Fruit fly (Drosophila melanogaster) whole organism, embryonic: ENCODE data around the gene Vav.
A peak's percentile ranks its signal among the peaks of the same experiment; 100 is the strongest.

ENCODE experiments used
- Bteb2 ChIP-seq: fragments of 200-800 bp; sonication (Bioruptor generic); optimal IDR thresholded peaks from 2 replicates; lab custom pipeline; 2016; ENCODE audit warnings: missing biosample characterization, missing genetic modification characterization
- CG10209 ChIP-seq: fragments of 200-800 bp; sonication (Bioruptor generic); optimal IDR thresholded peaks from 3 replicates; lab custom pipeline; 2017; ENCODE audit warnings: missing biosample characterization, mild to moderate bottlenecking, missing genetic modification characterization, missing genetic modification reagents
- CG10565 ChIP-seq: fragments of 200-800 bp; sonication (Bioruptor generic); optimal IDR thresholded peaks from 3 replicates; lab custom pipeline; 2016; ENCODE audit warnings: missing biosample characterization, mild to moderate bottlenecking, missing genetic modification characterization
- CG11456 ChIP-seq: fragments of 200-800 bp; sonication (Bioruptor generic); IDR thresholded peaks from 3 replicates; pipeline ENCODE4 v1.3.6; 2022; ENCODE audit warnings: missing biosample characterization, missing genetic modification characterization
- CG11696 ChIP-seq: fragments of 200-800 bp; sonication (Bioruptor generic); IDR thresholded peaks from 2 replicates; pipeline ENCODE4 v1.3.6; 2022; ENCODE audit warnings: missing biosample characterization, missing genetic modification characterization
- CG12299 ChIP-seq: fragments of 200-800 bp; sonication (Bioruptor generic); optimal IDR thresholded peaks from 2 replicates; lab custom pipeline; 2018; ENCODE audit warnings: missing biosample characterization, mild to moderate bottlenecking, missing genetic modification characterization
- CG13123 ChIP-seq: fragments of 200-800 bp; sonication (Bioruptor generic); optimal IDR thresholded peaks from 2 replicates; lab custom pipeline; 2016; ENCODE audit warnings: missing biosample characterization, missing genetic modification characterization
- CG13287 ChIP-seq: fragments of 200-800 bp; sonication (Bioruptor generic); IDR thresholded peaks from 2 replicates; pipeline ENCODE4 v1.3.6; 2022; ENCODE audit warnings: missing biosample characterization, missing genetic modification characterization; ENCODE audit not compliant: partially characterized antibody
- CG14667 ChIP-seq: fragments of 200-800 bp; sonication (Bioruptor generic); IDR thresholded peaks from 2 replicates; pipeline ENCODE4 v1.3.6; 2022; ENCODE audit warnings: missing biosample characterization, missing genetic modification characterization
- CG14710 ChIP-seq: fragments of 200-800 bp; sonication (Bioruptor generic); optimal IDR thresholded peaks from 3 replicates; lab custom pipeline; 2019; ENCODE audit warnings: missing biosample characterization, mild to moderate bottlenecking, missing genetic modification characterization, moderate library complexity
- CG15073 ChIP-seq: fragments of 200-800 bp; sonication (Bioruptor generic); optimal IDR thresholded peaks from 2 replicates; lab custom pipeline; 2016; ENCODE audit warnings: missing biosample characterization, missing genetic modification characterization
- CG16815 ChIP-seq: fragments of 200-800 bp; sonication (Bioruptor generic); optimal IDR thresholded peaks from 3 replicates; lab custom pipeline; 2017; ENCODE audit warnings: missing biosample characterization, mild to moderate bottlenecking, missing genetic modification characterization
- CG18619 ChIP-seq: fragments of 200-800 bp; sonication (Bioruptor generic); optimal IDR thresholded peaks from 3 replicates; lab custom pipeline; 2017; ENCODE audit warnings: missing biosample characterization, mild to moderate bottlenecking, missing genetic modification characterization
- CG2199 ChIP-seq: fragments of 200-800 bp; sonication (Bioruptor generic); IDR thresholded peaks from 3 replicates; pipeline ENCODE4 v1.3.6; 2022; ENCODE audit warnings: missing biosample characterization, missing genetic modification characterization
- CG3065 ChIP-seq: fragments of 200-800 bp; sonication (Bioruptor generic); optimal IDR thresholded peaks from 2 replicates; lab custom pipeline; 2016; ENCODE audit warnings: missing biosample characterization, missing genetic modification characterization
- CG32772 ChIP-seq: fragments of 200-800 bp; sonication (Bioruptor generic); IDR thresholded peaks from 2 replicates; pipeline ENCODE4 v1.3.6; 2022; ENCODE audit warnings: missing biosample characterization, missing genetic modification characterization
- CG4282 ChIP-seq: fragments of 200-800 bp; sonication (Bioruptor generic); optimal IDR thresholded peaks from 2 replicates; lab custom pipeline; 2016; ENCODE audit warnings: missing biosample characterization, missing genetic modification characterization
- CG4404 ChIP-seq: fragments of 200-800 bp; sonication (Bioruptor generic); IDR thresholded peaks from 2 replicates; pipeline ENCODE4 v1.3.6; 2022; ENCODE audit warnings: missing biosample characterization, missing genetic modification characterization
- CG7372 ChIP-seq: fragments of 200-800 bp; sonication (Bioruptor generic); IDR thresholded peaks from 2 replicates; pipeline ENCODE4 v1.3.6; 2022; ENCODE audit warnings: missing biosample characterization, missing genetic modification characterization
- CG9609 ChIP-seq: fragments of 200-800 bp; sonication (Bioruptor generic); optimal IDR thresholded peaks from 3 replicates; lab custom pipeline; 2016; ENCODE audit warnings: missing biosample characterization, missing genetic modification characterization
- CTCF ChIP-seq: fragments of 200-800 bp; sonication (Bioruptor generic); optimal IDR thresholded peaks from 2 replicates; lab custom pipeline; 2017; ENCODE audit warnings: missing biosample characterization, mild to moderate bottlenecking, missing genetic modification characterization, moderate library complexity
- Chrac-16 ChIP-seq: fragments of 200-800 bp; sonication (Bioruptor generic); optimal IDR thresholded peaks from 3 replicates; lab custom pipeline; 2016; ENCODE audit warnings: missing biosample characterization, missing genetic modification characterization
- D ChIP-seq, 2 experiments: fragments of 200-800 bp in 1 of 2; fragments of >200 bp in 1 of 2; sonication (Bioruptor generic) in 1 of 2; optimal IDR thresholded peaks; 2 replicates in 1 of 2; 3 replicates in 1 of 2; lab custom pipeline; 2017; ENCODE audit warnings: mild to moderate bottlenecking in 1 of 2, missing biosample characterization in 1 of 2, missing genetic modification characterization in 1 of 2, missing genetic modification reagents in 1 of 2
- NC2α ChIP-seq: fragments of 200-800 bp; sonication (Bioruptor generic); optimal IDR thresholded peaks from 2 replicates; lab custom pipeline; 2016; ENCODE audit warnings: missing biosample characterization, missing genetic modification characterization
- Oaz ChIP-seq: fragments of 200-800 bp; sonication (Bioruptor generic); IDR thresholded peaks from 2 replicates; pipeline ENCODE4 v1.3.6; 2022; ENCODE audit warnings: missing biosample characterization, missing genetic modification characterization
- Oli ChIP-seq: fragments of 200-800 bp; sonication (Bioruptor generic); optimal IDR thresholded peaks from 2 replicates; lab custom pipeline; 2018; ENCODE audit warnings: missing biosample characterization, mild to moderate bottlenecking, missing genetic modification characterization, moderate library complexity
- Optix ChIP-seq: fragments of 200-800 bp; sonication (Bioruptor generic); IDR thresholded peaks from 3 replicates; pipeline ENCODE4 v1.3.6; 2022; ENCODE audit warnings: missing biosample characterization, missing genetic modification characterization
- Rx ChIP-seq: fragments of 200-800 bp; sonication (Bioruptor generic); IDR thresholded peaks from 2 replicates; pipeline ENCODE4 v1.3.6; 2022; ENCODE audit warnings: missing biosample characterization, missing genetic modification characterization
- ato ChIP-seq: fragments of 200-800 bp; sonication (Bioruptor generic); IDR thresholded peaks from 2 replicates; pipeline ENCODE4 v1.3.6; 2022; ENCODE audit warnings: missing biosample characterization, missing genetic modification characterization; ENCODE audit not compliant: partially characterized antibody
- bowl ChIP-seq: fragments of 200-800 bp; sonication (Bioruptor generic); IDR thresholded peaks from 2 replicates; pipeline ENCODE4 v1.3.6; 2022; ENCODE audit warnings: missing biosample characterization, missing genetic modification characterization
- chinmo ChIP-seq: fragments of 200-800 bp; sonication (Bioruptor generic); IDR thresholded peaks from 4 replicates; pipeline ENCODE4 v1.3.6; 2022; ENCODE audit warnings: missing biosample characterization, missing genetic modification characterization; ENCODE audit not compliant: partially characterized antibody
- crol ChIP-seq: fragments of 200-800 bp; sonication (Bioruptor generic); IDR thresholded peaks from 2 replicates; pipeline ENCODE4 v1.3.6; 2022; ENCODE audit warnings: missing biosample characterization, missing genetic modification characterization
- fd102C ChIP-seq: fragments of 200-800 bp; sonication (Bioruptor generic); optimal IDR thresholded peaks from 2 replicates; lab custom pipeline; 2018; ENCODE audit warnings: missing biosample characterization, mild to moderate bottlenecking, missing genetic modification characterization, moderate library complexity
- fd96Cb ChIP-seq: fragments of 200-800 bp; sonication (Bioruptor generic); optimal IDR thresholded peaks from 2 replicates; lab custom pipeline; 2018; ENCODE audit warnings: missing biosample characterization, mild to moderate bottlenecking, missing genetic modification characterization, moderate library complexity
- grn ChIP-seq: fragments of 200-800 bp; sonication (Bioruptor generic); optimal IDR thresholded peaks from 3 replicates; lab custom pipeline; 2017; ENCODE audit warnings: missing biosample characterization, missing genetic modification characterization
- hbn ChIP-seq: fragments of 200-800 bp; sonication (Bioruptor generic); IDR thresholded peaks from 2 replicates; pipeline ENCODE4 v1.3.6; 2022; ENCODE audit warnings: missing biosample characterization, missing genetic modification characterization; ENCODE audit not compliant: partially characterized antibody
- hkb ChIP-seq, 2 experiments: fragments of 200-800 bp in 1 of 2; fragments of >200 bp in 1 of 2; sonication (Bioruptor generic) in 1 of 2; IDR thresholded peaks in 1 of 2; optimal IDR thresholded peaks in 1 of 2; 2 replicates each; pipeline versions ENCODE4 v1.3.6 to Lab custom; 2017 to 2022; ENCODE audit warnings: missing biosample characterization in 1 of 2, missing genetic modification characterization in 1 of 2
- jumu ChIP-seq: fragments of 200-800 bp; sonication (Bioruptor generic); optimal IDR thresholded peaks from 3 replicates; lab custom pipeline; 2016; ENCODE audit warnings: missing biosample characterization, missing genetic modification characterization
- odd ChIP-seq: fragments of 200-800 bp; sonication (Bioruptor generic); optimal IDR thresholded peaks from 2 replicates; lab custom pipeline; 2017; ENCODE audit warnings: missing biosample characterization, mild to moderate bottlenecking, missing genetic modification characterization
- p53 ChIP-seq: fragments of 200-800 bp; sonication (Bioruptor generic); optimal IDR thresholded peaks from 2 replicates; lab custom pipeline; 2016; ENCODE audit warnings: missing biosample characterization, missing genetic modification characterization
- prd ChIP-seq, 3 experiments: fragments of >200 bp in 2 of 3; fragments of 200-800 bp in 1 of 3; sonication (Bioruptor generic) in 1 of 3; optimal IDR thresholded peaks in 2 of 3; IDR thresholded peaks in 1 of 3; 2 replicates in 2 of 3; 3 replicates in 1 of 3; pipeline versions ENCODE4 v1.3.6 to Lab custom; 2017 to 2022; ENCODE audit warnings: missing biosample characterization in 1 of 3, missing genetic modification characterization in 1 of 3
- psq ChIP-seq: fragments of 200-800 bp; sonication (Bioruptor generic); optimal IDR thresholded peaks from 2 replicates; lab custom pipeline; 2017; ENCODE audit warnings: missing biosample characterization, missing genetic modification characterization
- pzg ChIP-seq: fragments of 200-800 bp; sonication (Bioruptor generic); optimal IDR thresholded peaks from 3 replicates; lab custom pipeline; 2018; ENCODE audit warnings: missing biosample characterization, mild to moderate bottlenecking, missing genetic modification characterization, moderate library complexity
- scrt ChIP-seq: fragments of 200-800 bp; sonication (Bioruptor generic); optimal IDR thresholded peaks from 2 replicates; lab custom pipeline; 2018; ENCODE audit warnings: missing biosample characterization, mild to moderate bottlenecking, missing genetic modification characterization, moderate library complexity
- sens ChIP-seq: fragments of 200-800 bp; sonication (Bioruptor generic); peaks from one replicate; lab custom pipeline; 2016; ENCODE audit warnings: missing biosample characterization, missing genetic modification characterization
- sisA ChIP-seq: fragments of 200-800 bp; sonication (Bioruptor generic); IDR thresholded peaks from 2 replicates; pipeline ENCODE4 v1.3.6; 2022; ENCODE audit warnings: missing biosample characterization, missing genetic modification characterization
- ttk ChIP-seq: fragments of 200-800 bp; sonication (Bioruptor generic); IDR thresholded peaks from 2 replicates; pipeline ENCODE4 v2.1.2; 2022; ENCODE audit warnings: missing biosample characterization, missing genetic modification characterization
- unpg ChIP-seq: fragments of 200-800 bp; sonication (Bioruptor generic); optimal IDR thresholded peaks from 3 replicates; lab custom pipeline; 2018; ENCODE audit warnings: missing biosample characterization, mild to moderate bottlenecking, missing genetic modification characterization, moderate library complexity
- zfh2 ChIP-seq: fragments of 200-800 bp; sonication (Bioruptor generic); optimal IDR thresholded peaks from 2 replicates; lab custom pipeline; 2016; ENCODE audit warnings: missing biosample characterization, missing genetic modification characterization

Vav gene

dm6 chrX:19317058-19317767 is 55.6 kb downstream of the Vav start (continued):
- no peak for TF ChIP-seq ato
- peak; percentile 37 for TF ChIP-seq CG12299 (tag; lab: Kevin White, UChicago)
- TF ChIP-seq Oaz, result no peak
- TF ChIP-seq CG7372 (GFP tag; lab: Robert Waterston, UW), result no peak
- no peak for TF ChIP-seq CG3065 (GFP tag; lab: Kevin White, UChicago)
- TF ChIP-seq Oli, result peak; percentile 69
- TF ChIP-seq CG15073 (GFP tag; lab: Kevin White, UChicago), result no peak
- no peak for TF ChIP-seq CG10565 (GFP tag; lab: Kevin White, UChicago)
- TF ChIP-seq hbn (GFP tag; lab: Robert Waterston, UW), result no peak
- no peak for TF ChIP-seq CG9609 (GFP tag; lab: Kevin White, UChicago)
- no peak for TF ChIP-seq CG4282 (GFP tag; lab: Kevin White, UChicago)
- TF ChIP-seq psq, result no peak
- no peak for TF ChIP-seq D (optimal IDR thresholded peaks at IDR 0.05; lab: Kevin White, UChicago)
- TF ChIP-seq D (GFP tag; optimal IDR thresholded peaks at IDR 0.05; lab: Kevin White, UChicago), result peak; percentile 28
- 0 out of 2 replicates have a peak, but pooled peaks have one; percentile 18 for TF ChIP-seq CG4404 (GFP tag; lab: Robert Waterston, UW)
- TF ChIP-seq NC2α (GFP tag; lab: Kevin White, UChicago), result no peak
- TF ChIP-seq sisA, result peak; percentile 51
- TF ChIP-seq Optix, result no peak
- TF ChIP-seq CG13123 (GFP tag; lab: Kevin White, UChicago), result no peak
- peak; percentile 50 for TF ChIP-seq CG18619
- peak; percentile 46 for TF ChIP-seq odd (GFP tag; lab: Kevin White, UChicago)
- TF ChIP-seq Chrac-16 (GFP tag; lab: Kevin White, UChicago), result peak; percentile 10
- no peak for TF ChIP-seq CG11456 (GFP tag; lab: Robert Waterston, UW)
- peak; percentile 37 for TF ChIP-seq scrt (GFP tag; lab: Kevin White, UChicago)
- TF ChIP-seq chinmo, result no peak
- no peak for TF ChIP-seq grn (GFP tag; lab: Kevin White, UChicago)
- TF ChIP-seq sens (GFP tag; lab: Kevin White, UChicago), result no peak
- peak; percentile 42 for TF ChIP-seq fd96Cb (tag; lab: Kevin White, UChicago)
- no peak for TF ChIP-seq crol (GFP tag; lab: Robert Waterston, UW)
- no peak for TF ChIP-seq p53 (GFP tag; lab: Kevin White, UChicago)
- TF ChIP-seq CTCF, result no peak
- peak; percentile 45 for TF ChIP-seq CG14667 (GFP tag; lab: Robert Waterston, UW)
- no peak for TF ChIP-seq Bteb2 (GFP tag; lab: Kevin White, UChicago)
- no peak for TF ChIP-seq hkb (optimal IDR thresholded peaks at IDR 0.05; lab: Kevin White, UChicago)
- peak; percentile 70 for TF ChIP-seq hkb (GFP tag; IDR thresholded peaks at IDR 0.05; lab: Robert Waterston, UW)
- no peak for TF ChIP-seq zfh2 (GFP tag; lab: Kevin White, UChicago)
- no peak for TF ChIP-seq prd (optimal IDR thresholded peaks at IDR 0.05; lab: Kevin White, UChicago)
- peak; percentile 53 for TF ChIP-seq prd (GFP tag; IDR thresholded peaks at IDR 0.05; lab: Robert Waterston, UW)
- TF ChIP-seq jumu, result no peak
- peak; percentile 56 for TF ChIP-seq CG14710
- 0 out of 3 replicates have a peak, but pooled peaks have one; percentile 26 for TF ChIP-seq CG2199
- no peak for TF ChIP-seq CG16815 (GFP tag; lab: Kevin White, UChicago)
- TF ChIP-seq ttk (GFP tag; lab: Robert Waterston, UW), result peak; percentile 45; the same call in 1 of the 2 replicates
- no peak for TF ChIP-seq CG13287 (GFP tag; lab: Robert Waterston, UW)
- TF ChIP-seq Rx, result no peak
- peak; percentile 74 for TF ChIP-seq CG32772 (GFP tag; lab: Robert Waterston, UW)
- TF ChIP-seq pzg (GFP tag; lab: Kevin White, UChicago), result no peak
- no peak for TF ChIP-seq CG11696 (GFP tag; lab: Robert Waterston, UW)
- TF ChIP-seq unpg (GFP tag; lab: Kevin White, UChicago), result peak; percentile 77
- peak; percentile 58 for TF ChIP-seq CG10209
- no peak for TF ChIP-seq fd102C (GFP tag; lab: Kevin White, UChicago)
- TF ChIP-seq bowl, result no peak
